Fruit fly (Drosophila melanogaster): ENCODE results near the gene Snap24.

Gene Snap24

DNA sequence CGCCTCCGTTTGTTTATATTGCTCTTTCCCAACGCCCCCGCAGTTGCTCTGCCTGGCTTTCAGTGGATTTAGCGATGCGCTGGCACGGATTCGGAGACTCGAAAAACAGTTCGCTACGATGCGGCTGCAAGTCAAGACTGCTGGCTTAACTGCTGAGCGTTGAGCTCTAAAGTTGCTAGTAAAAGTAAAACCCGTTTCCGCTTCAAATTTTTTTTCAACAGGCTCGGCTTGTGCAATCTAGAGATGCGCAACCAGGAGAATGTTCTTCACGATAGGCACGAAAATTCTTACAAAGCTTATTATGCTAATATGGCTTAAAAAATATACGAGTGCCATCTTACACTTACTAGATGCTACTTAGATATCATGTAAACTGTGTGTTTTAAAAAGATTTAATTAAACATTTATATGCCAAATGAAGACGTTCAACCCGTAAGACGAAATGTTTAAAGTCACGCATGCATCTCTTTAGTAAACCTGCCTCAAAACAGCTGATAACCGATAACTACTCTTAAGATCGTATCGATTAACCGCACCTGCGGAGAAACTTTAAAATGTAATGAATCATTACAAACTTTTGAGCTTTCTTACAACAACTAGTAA is 15.6 kb downstream of the Snap24 start, which contains the start of gene CG12948 (continued):
- TF ChIP-seq Oaz (GFP tag; IDR thresholded peaks at IDR 0.05) = no peak
- peak; percentile 38 to 86 for TF ChIP-seq crp (GFP tag; optimal IDR thresholded peaks at IDR 0.05)
- TF ChIP-seq CG3995 (GFP tag; optimal IDR thresholded peaks at IDR 0.05) = peak; percentile 52
- TF ChIP-seq pros (GFP tag; optimal IDR thresholded peaks at IDR 0.05) = peak; percentile 62
- TF ChIP-seq klu (GFP tag; IDR thresholded peaks at IDR 0.05) = peak; percentile 56; the same call in 1 of the 2 replicates
- 0 out of 2 replicates have a peak, but pooled peaks have one; percentile 19 for TF ChIP-seq CG42726 (GFP tag; IDR thresholded peaks at IDR 0.05; ENCODE audit: partially characterized antibody)
- TF ChIP-seq CG31388 (GFP tag; optimal IDR thresholded peaks at IDR 0.05) = no peak
- TF ChIP-seq wek (GFP tag; optimal IDR thresholded peaks at IDR 0.05) = no peak
- TF ChIP-seq CG13123 (GFP tag; optimal IDR thresholded peaks at IDR 0.05) = no peak
- TF ChIP-seq pnt (GFP tag; optimal IDR thresholded peaks at IDR 0.05) = peak; percentile 25
- peak; percentile 3 for TF ChIP-seq az2 (GFP tag; optimal IDR thresholded peaks at IDR 0.05)
- TF ChIP-seq CG7963 (GFP tag; IDR thresholded peaks at IDR 0.05; ENCODE audit: partially characterized antibody) = peak; percentile 66; the same call in 2 of the 3 replicates
- TF ChIP-seq CG9727 (GFP tag; optimal IDR thresholded peaks at IDR 0.05) = peak; percentile 61
- no peak for TF ChIP-seq zf30C (GFP tag; optimal IDR thresholded peaks at IDR 0.05)
- no peak for TF ChIP-seq CG18764 (GFP tag; optimal IDR thresholded peaks at IDR 0.05)
- peak; percentile 67 for TF ChIP-seq grau (tag; optimal IDR thresholded peaks at IDR 0.05)
- TF ChIP-seq CG11085 (GFP tag; IDR thresholded peaks at IDR 0.05) = no peak
- peak; percentile 25 for TF ChIP-seq CG5245 (GFP tag; optimal IDR thresholded peaks at IDR 0.05)
- TF ChIP-seq Xrp1 (GFP tag; IDR thresholded peaks at IDR 0.05) = peak; percentile 56
- peak; percentile 47; the same call in 1 of the 3 replicates for TF ChIP-seq ci (GFP tag; IDR thresholded peaks at IDR 0.05)
- TF ChIP-seq Blimp-1 (GFP tag; optimal IDR thresholded peaks at IDR 0.05) = no peak
- peak; percentile 49 for TF ChIP-seq nerfin-1 (tag; optimal IDR thresholded peaks at IDR 0.05)
- TF ChIP-seq h (optimal IDR thresholded peaks at IDR 0.05) = no peak
- peak; percentile 23 for TF ChIP-seq Bdp1 (GFP tag; optimal IDR thresholded peaks at IDR 0.05)
- TF ChIP-seq CG7786 (GFP tag; optimal IDR thresholded peaks at IDR 0.05) = peak; percentile 36
- no peak for TF ChIP-seq sima (GFP tag; optimal IDR thresholded peaks at IDR 0.05)
- peak; percentile 36 for TF ChIP-seq Chrac-16 (GFP tag; optimal IDR thresholded peaks at IDR 0.05)
- TF ChIP-seq Sry-δ (GFP tag; optimal IDR thresholded peaks at IDR 0.05) = peak; percentile 83
- TF ChIP-seq bbx (GFP tag; IDR thresholded peaks at IDR 0.05; ENCODE audit: partially characterized antibody) = peak; percentile 75
- TF ChIP-seq gcm (GFP tag; optimal IDR thresholded peaks at IDR 0.05) = no peak
- 0 out of 2 replicates have a peak, but pooled peaks have one; percentile 15 for TF ChIP-seq Taf1 (GFP tag; IDR thresholded peaks at IDR 0.05)
- TF ChIP-seq CG9609 (GFP tag; optimal IDR thresholded peaks at IDR 0.05) = peak; percentile 18
- TF ChIP-seq ERR (GFP tag; optimal IDR thresholded peaks at IDR 0.05) = peak; percentile 29
- peak; percentile 16 for TF ChIP-seq twi (tag; optimal IDR thresholded peaks at IDR 0.05)
- no peak for TF ChIP-seq CG3065 (GFP tag; optimal IDR thresholded peaks at IDR 0.05)
- TF ChIP-seq CG2129 (GFP tag; IDR thresholded peaks at IDR 0.05; ENCODE audit: partially characterized antibody) = peak; percentile 92
- TF ChIP-seq B-H2 (GFP tag; optimal IDR thresholded peaks at IDR 0.05) = peak; percentile 66
- TF ChIP-seq sqz (GFP tag; optimal IDR thresholded peaks at IDR 0.05) = peak; percentile 97
- TF ChIP-seq CG17385 (GFP tag; optimal IDR thresholded peaks at IDR 0.05) = peak; percentile 56
- peak; percentile 96 for TF ChIP-seq CG34224 (GFP tag; IDR thresholded peaks at IDR 0.05; ENCODE audit: partially characterized antibody)
- TF ChIP-seq schlank (tag; optimal IDR thresholded peaks at IDR 0.05) = peak; percentile 56
- peak; percentile 33; the same call in 1 of the 2 replicates for TF ChIP-seq CG32532 (GFP tag; IDR thresholded peaks at IDR 0.05)
- TF ChIP-seq CG15601 (tag; optimal IDR thresholded peaks at IDR 0.05) = no peak
- no peak for TF ChIP-seq gcm2 (GFP tag; optimal IDR thresholded peaks at IDR 0.05)
- no peak for TF ChIP-seq exex (tag; optimal IDR thresholded peaks at IDR 0.05)
- TF ChIP-seq HmgZ (tag; optimal IDR thresholded peaks at IDR 0.05) = peak; percentile 63
- peak; percentile 4 for TF ChIP-seq fd64A (GFP tag; optimal IDR thresholded peaks at IDR 0.05)
- TF ChIP-seq Poxn (GFP tag; IDR thresholded peaks at IDR 0.05) = no peak
- peak; percentile 98 for TF ChIP-seq Doc3 (GFP tag; IDR thresholded peaks at IDR 0.05; ENCODE audit: partially characterized antibody)
- peak; percentile 22 for TF ChIP-seq Atf-2 (GFP tag; optimal IDR thresholded peaks at IDR 0.05)

Measured in whole organism, embryonic.